Worm (Caenorhabditis elegans) whole organism, L3 larva: ENCODE data around the gene Y51A2B.6.

Experiments used
- R02D3.7 ChIP-seq: fragments of 150-350 bp; optimal IDR thresholded peaks from 2 replicates; lab custom pipeline; 2014; ENCODE audit warnings: missing biosample characterization, missing genetic modification characterization
- ZK546.5 ChIP-seq: sonication (generic microtip); optimal IDR thresholded peaks from 2 replicates; lab custom pipeline; 2017; ENCODE audit warnings: missing biosample characterization, missing genetic modification characterization
- aly-2 ChIP-seq: fragments of 150-350 bp; optimal IDR thresholded peaks from 2 replicates; lab custom pipeline; 2014; ENCODE audit warnings: missing biosample characterization, missing genetic modification characterization
- ama-1 ChIP-seq: fragments of 150-350 bp; optimal IDR thresholded peaks from 2 replicates; lab custom pipeline; 2018
- ceh-28 ChIP-seq: fragments of 150-350 bp; optimal IDR thresholded peaks from 2 replicates; lab custom pipeline; 2014; ENCODE audit warnings: missing biosample characterization, missing genetic modification reagents, missing genetic modification characterization
- ceh-82 ChIP-seq: fragments of 150-350 bp; optimal IDR thresholded peaks from 2 replicates; lab custom pipeline; 2014; ENCODE audit warnings: missing biosample characterization, missing genetic modification characterization
- ceh-9 ChIP-seq: sonication (generic microtip); optimal IDR thresholded peaks from 2 replicates; lab custom pipeline; 2018; ENCODE audit warnings: missing biosample characterization, missing genetic modification characterization
- egl-5 ChIP-seq: fragments of 150-350 bp; optimal IDR thresholded peaks from 2 replicates; lab custom pipeline; 2017; ENCODE audit warnings: missing biosample characterization, missing genetic modification reagents, missing genetic modification characterization, inconsistent platforms
- elt-1 ChIP-seq: fragments of 150-350 bp; optimal IDR thresholded peaks from 2 replicates; lab custom pipeline; 2014; ENCODE audit warnings: missing biosample characterization, missing genetic modification characterization
- elt-2 ChIP-seq: sonication (generic microtip); optimal IDR thresholded peaks from 2 replicates; lab custom pipeline; 2016; ENCODE audit warnings: missing genetic modification reagents, mild to moderate bottlenecking, missing genetic modification characterization, missing compliant biosample characterization
- elt-3 ChIP-seq, 3 experiments: fragments of 150-350 bp in 1 of 3; sonication (generic microtip) in 2 of 3; optimal IDR thresholded peaks; 2 replicates in 2 of 3; 4 replicates in 1 of 3; lab custom pipeline; 2014 to 2017; ENCODE audit warnings: missing biosample characterization in 3 of 3, missing genetic modification characterization in 3 of 3
- eor-1 ChIP-seq, 2 experiments: fragments of 150-350 bp; optimal IDR thresholded peaks; 2 replicates each; lab custom pipeline; 2014 to 2018; ENCODE audit warnings: missing biosample characterization in 2 of 2, missing genetic modification characterization in 2 of 2
- fkh-2 ChIP-seq: fragments of 150-350 bp; optimal IDR thresholded peaks from 2 replicates; lab custom pipeline; 2014; ENCODE audit warnings: missing biosample characterization, missing genetic modification reagents, missing genetic modification characterization
- fos-1 ChIP-seq: fragments of 150-350 bp; optimal IDR thresholded peaks from 2 replicates; lab custom pipeline; 2014; ENCODE audit warnings: missing biosample characterization, missing genetic modification characterization
- hmg-11 ChIP-seq: sonication (generic microtip); optimal IDR thresholded peaks from 2 replicates; lab custom pipeline; 2016; ENCODE audit warnings: missing genetic modification characterization, missing compliant biosample characterization
- jun-1 ChIP-seq: fragments of 150-350 bp; optimal IDR thresholded peaks from 2 replicates; lab custom pipeline; 2014; ENCODE audit warnings: missing biosample characterization, missing genetic modification reagents, missing genetic modification characterization
- lin-15B ChIP-seq: fragments of 150-350 bp; optimal IDR thresholded peaks from 2 replicates; lab custom pipeline; 2014; ENCODE audit warnings: missing biosample characterization, missing genetic modification characterization
- lin-39 ChIP-seq: fragments of 150-350 bp; optimal IDR thresholded peaks from 2 replicates; lab custom pipeline; 2018; ENCODE audit warnings: missing biosample characterization, missing genetic modification reagents, missing genetic modification characterization
- lsy-12 ChIP-seq: sonication (generic microtip); optimal IDR thresholded peaks from 2 replicates; lab custom pipeline; 2016; ENCODE audit warnings: mild to moderate bottlenecking, missing genetic modification characterization, missing compliant biosample characterization
- mdl-1 ChIP-seq: fragments of 150-350 bp; optimal IDR thresholded peaks from 2 replicates; lab custom pipeline; 2014; ENCODE audit warnings: missing biosample characterization, missing genetic modification characterization
- nfya-1 ChIP-seq: sonication (generic microtip); optimal IDR thresholded peaks from 2 replicates; lab custom pipeline; 2017; ENCODE audit warnings: missing genetic modification characterization, mild to moderate bottlenecking, missing compliant biosample characterization, antibody characterized with exemption, moderate library complexity; ENCODE audit not compliant: insufficient read depth
- nhr-12 ChIP-seq: fragments of 150-350 bp; optimal IDR thresholded peaks from 2 replicates; lab custom pipeline; 2014; ENCODE audit warnings: missing biosample characterization, missing genetic modification characterization
- nhr-23 ChIP-seq: fragments of 150-350 bp; optimal IDR thresholded peaks from 2 replicates; lab custom pipeline; 2014; ENCODE audit warnings: missing biosample characterization, missing genetic modification reagents, missing genetic modification characterization
- nhr-25 ChIP-seq: sonication (generic microtip); optimal IDR thresholded peaks from 2 replicates; lab custom pipeline; 2017; ENCODE audit warnings: missing biosample characterization, missing genetic modification characterization
- nhr-28 ChIP-seq: fragments of 150-350 bp; optimal IDR thresholded peaks from 2 replicates; lab custom pipeline; 2014; ENCODE audit warnings: missing biosample characterization, missing genetic modification characterization
- nhr-43 ChIP-seq: sonication (generic microtip); optimal IDR thresholded peaks from 2 replicates; lab custom pipeline; 2016; ENCODE audit warnings: mild to moderate bottlenecking, missing genetic modification characterization, missing compliant biosample characterization; ENCODE audit not compliant: poor library complexity, severe bottlenecking
- nhr-67 ChIP-seq: fragments of 150-350 bp; optimal IDR thresholded peaks from 2 replicates; lab custom pipeline; 2014; ENCODE audit warnings: missing biosample characterization, missing genetic modification characterization
- pha-4 ChIP-seq: fragments of 150-350 bp; optimal IDR thresholded peaks from 2 replicates; lab custom pipeline; 2014; ENCODE audit warnings: missing biosample characterization, missing genetic modification reagents, missing genetic modification characterization
- sea-2 ChIP-seq: fragments of 150-350 bp; sonication (generic microtip); optimal IDR thresholded peaks from 4 replicates; lab custom pipeline; 2014; ENCODE audit warnings: missing biosample characterization, missing genetic modification reagents, missing genetic modification characterization
- skn-1 ChIP-seq: fragments of 150-350 bp; optimal IDR thresholded peaks from 2 replicates; lab custom pipeline; 2014; ENCODE audit warnings: missing biosample characterization, missing genetic modification characterization
- snpc-4 ChIP-seq: fragments of 150-350 bp; optimal IDR thresholded peaks from 2 replicates; lab custom pipeline; 2014; ENCODE audit warnings: missing biosample characterization, missing genetic modification characterization
- unc-39 ChIP-seq: sonication (generic microtip); optimal IDR thresholded peaks from 4 replicates; lab custom pipeline; 2017; ENCODE audit warnings: missing biosample characterization, missing genetic modification characterization
- ztf-11 ChIP-seq: fragments of 150-350 bp; optimal IDR thresholded peaks from 2 replicates; lab custom pipeline; 2014; ENCODE audit warnings: missing biosample characterization, missing genetic modification characterization
- ztf-4 ChIP-seq: fragments of 150-350 bp; optimal IDR thresholded peaks from 2 replicates; lab custom pipeline; 2014; ENCODE audit warnings: missing biosample characterization, missing genetic modification characterization

Y51A2B.6 gene

ce11 chrV:18368322-18368721 lies 25.8 kb downstream of the Y51A2B.6 start, which contains the start of gene C08E8.6:
C08E8.6 (minus strand) TSS chrV:18368422.
- no peak for TF ChIP-seq ceh-9
- no peak for TF ChIP-seq nhr-25 (tag; lab: Kevin White, UChicago)
- TF ChIP-seq ceh-28 (tag; lab: Kevin White, UChicago), result no peak
- no peak for TF ChIP-seq elt-1 (tag; lab: Kevin White, UChicago)
- no peak for TF ChIP-seq pha-4
- no peak for TF ChIP-seq mdl-1
- no peak for TF ChIP-seq elt-2 (tag; lab: Kevin White, UChicago)
- TF ChIP-seq nhr-28, result no peak
- TF ChIP-seq nhr-43 (tag; lab: Kevin White, UChicago), result no peak
- TF ChIP-seq ztf-11 (tag; lab: Kevin White, UChicago), result no peak
- no peak for TF ChIP-seq lin-39 (tag; lab: Kevin White, UChicago)
- TF ChIP-seq nhr-23 (tag; lab: Kevin White, UChicago), result no peak

- TF ChIP-seq nfya-1 (tag; lab: Kevin White, UChicago), result no peak
- TF ChIP-seq R02D3.7 (tag; lab: Kevin White, UChicago), result no peak
- no peak for TF ChIP-seq mdl-1
- no peak for TF ChIP-seq nhr-12 (tag; lab: Kevin White, UChicago)
- no peak for TF ChIP-seq nhr-25 (tag; lab: Kevin White, UChicago)
- no peak for TF ChIP-seq aly-2 (tag; lab: Kevin White, UChicago)
- TF ChIP-seq ama-1 (lab: Kevin White, UChicago), result no peak
- TF ChIP-seq elt-3 (tag; optimal IDR thresholded peaks at IDR 0.05; lab: Kevin White, UChicago), result no peak
- TF ChIP-seq lin-15B (tag; lab: Kevin White, UChicago), result no peak
- TF ChIP-seq skn-1 (tag; lab: Kevin White, UChicago), result no peak
Observed at ce11 chrV:18364558-18364957, 29.5 kb downstream of the Y51A2B.6 start, which contains the start of gene C08E8.9. C08E8.9 (plus strand) TSS chrV:18364858.

ce11 chrV:18362402-18362801 lies 31.7 kb downstream of the Y51A2B.6 start, which contains the start of gene C08E8.1:
C08E8.1 (minus strand) TSS chrV:18362502.
- TF ChIP-seq ceh-28 (tag; lab: Kevin White, UChicago) (no peak), nhr-23 (tag; lab: Kevin White, UChicago) (no peak), elt-2 (tag; lab: Kevin White, UChicago) (no peak), lsy-12 (tag; lab: Kevin White, UChicago) (no peak)

DNA sequence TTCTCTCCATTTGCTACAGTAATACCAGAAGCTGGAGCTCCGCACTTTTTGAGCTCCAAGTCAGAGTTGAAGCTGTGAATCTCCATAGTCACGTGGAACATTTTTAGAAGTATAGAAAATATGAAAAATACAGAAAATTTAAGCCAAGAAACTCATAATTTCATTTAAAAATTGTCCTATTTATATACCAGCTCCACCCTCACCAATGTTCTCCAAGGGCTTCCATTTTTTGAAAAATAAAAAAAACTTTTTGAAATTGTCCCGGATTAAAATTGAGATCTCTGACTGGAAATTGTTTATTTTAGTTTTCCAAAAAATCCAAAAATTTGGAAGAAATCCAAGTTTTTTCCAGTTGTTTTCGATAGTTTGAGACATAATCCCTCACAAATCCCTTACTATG lies 34.2 kb downstream of the Y51A2B.6 start, which contains the start of gene C08E8.5:
TSS of gene C08E8.5 (minus strand) at position 101 of the 400 bp plus-strand sequence.
- no peak for TF ChIP-seq nhr-67
- no peak for TF ChIP-seq ama-1 (lab: Kevin White, UChicago)
- no peak for TF ChIP-seq elt-2 (tag; lab: Kevin White, UChicago)
- no peak for TF ChIP-seq fos-1 (tag; lab: Kevin White, UChicago)
- TF ChIP-seq fkh-2 (tag; lab: Kevin White, UChicago), result no peak
- no peak for TF ChIP-seq ztf-4 (tag; lab: Kevin White, UChicago)

DNA sequence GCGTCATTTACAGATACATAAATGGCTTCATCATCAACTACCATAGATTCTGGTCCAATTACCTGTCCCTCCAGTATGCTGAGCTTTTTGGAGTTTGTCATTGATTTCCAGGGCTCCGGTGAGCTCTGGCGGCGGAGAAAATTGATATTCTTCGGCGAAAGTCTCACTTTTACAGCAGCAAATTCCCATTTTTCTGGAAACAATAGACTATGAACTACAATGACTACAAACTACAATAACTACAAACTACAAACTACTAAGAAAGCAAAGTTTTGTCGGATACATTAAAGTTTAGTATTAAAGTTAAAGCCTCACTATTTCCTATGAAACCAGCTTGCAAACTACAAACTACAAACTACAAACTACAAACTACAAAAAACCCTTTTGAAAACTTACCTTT lies 38.4 kb downstream of the Y51A2B.6 start, which contains the start of gene C08E8.2:
TSS of gene C08E8.2 (minus strand) at position 101 of the 400 bp plus-strand sequence.
- TF ChIP-seq egl-5 (tag; lab: Kevin White, UChicago) (no peak), nhr-25 (tag; lab: Kevin White, UChicago) (no peak), eor-1 (tag; optimal IDR thresholded peaks at IDR 0.05; lab: Kevin White, UChicago) (no peak), hmg-11 (tag; lab: Kevin White, UChicago) (no peak), ama-1 (lab: Kevin White, UChicago) (no peak), jun-1 (no peak), snpc-4 (tag; lab: Kevin White, UChicago) (no peak), sea-2 (GFP tag; lab: Kevin White, UChicago) (no peak), ceh-28 (tag; lab: Kevin White, UChicago) (no peak), ZK546.5 (tag; lab: Kevin White, UChicago) (no peak), ceh-82 (tag; lab: Kevin White, UChicago) (no peak), elt-2 (tag; lab: Kevin White, UChicago) (no peak), unc-39 (no peak), ztf-11 (tag; lab: Kevin White, UChicago) (no peak)
